Fruit fly (Drosophila melanogaster) whole organism, pupa: ENCODE data around the gene CG33631.

Experiments
- CG10348 ChIP-seq: fragments of 200-800 bp; sonication (Bioruptor generic); IDR thresholded peaks from 2 replicates; pipeline ENCODE4 v1.3.6; 2022; ENCODE audit warnings: missing biosample characterization, missing genetic modification characterization
- CG14655 ChIP-seq: fragments of 200-800 bp; sonication (Bioruptor generic); optimal IDR thresholded peaks from 3 replicates; lab custom pipeline; 2017; ENCODE audit warnings: mild to moderate bottlenecking, missing biosample characterization, missing genetic modification reagents, missing genetic modification characterization
- CG32121 ChIP-seq: fragments of 200-800 bp; sonication (Bioruptor generic); IDR thresholded peaks from 2 replicates; pipeline ENCODE4 v1.3.6; 2022; ENCODE audit warnings: missing biosample characterization, missing genetic modification characterization
- CG8301 ChIP-seq: fragments of 200-800 bp; sonication (Bioruptor generic); optimal IDR thresholded peaks from 2 replicates; lab custom pipeline; 2018; ENCODE audit warnings: missing biosample characterization, mild to moderate bottlenecking, missing genetic modification characterization
- CG9948 ChIP-seq: fragments of 200-800 bp; sonication (Bioruptor generic); optimal IDR thresholded peaks from 2 replicates; lab custom pipeline; 2018; ENCODE audit warnings: missing biosample characterization, mild to moderate bottlenecking, missing genetic modification characterization, moderate library complexity
- EcR ChIP-seq: fragments of 200-800 bp; sonication (Bioruptor generic); optimal IDR thresholded peaks from 3 replicates; lab custom pipeline; 2019; ENCODE audit warnings: missing biosample characterization, missing genetic modification characterization, mild to moderate bottlenecking, moderate library complexity, missing genetic modification reagents
- Ets98B ChIP-seq: fragments of 200-800 bp; sonication (Bioruptor generic); IDR thresholded peaks from 2 replicates; pipeline ENCODE4 v1.3.6; 2022; ENCODE audit warnings: missing biosample characterization, missing genetic modification characterization
- Pif1B ChIP-seq: fragments of 200-800 bp; sonication (Bioruptor generic); optimal IDR thresholded peaks from 3 replicates; lab custom pipeline; 2016; ENCODE audit warnings: missing biosample characterization, missing genetic modification characterization

dm6 chr3R:10059358-10059757 is 4.4 kb upstream of the CG33631 start:
- TF ChIP-seq EcR (GFP tag; lab: Kevin White, UChicago): no peak
- TF ChIP-seq Ets98B (GFP tag; lab: Robert Waterston, UW): no peak
- TF ChIP-seq Pif1B: no peak
- TF ChIP-seq CG8301: no peak
- no peak for TF ChIP-seq CG9948 (tag; lab: Kevin White, UChicago)
- TF ChIP-seq CG10348: no peak
- TF ChIP-seq CG14655 (GFP tag; lab: Kevin White, UChicago): no peak
- no peak for TF ChIP-seq CG32121 (GFP tag; lab: Robert Waterston, UW)
